Fruit fly (Drosophila melanogaster) whole organism, embryonic: ENCODE data around the gene Kal1.
A peak's percentile ranks its signal among the peaks of the same experiment; 100 is the strongest.

Experiments used
- CG10147 ChIP-seq: fragments of 200-800 bp; sonication (Bioruptor generic); optimal IDR thresholded peaks from 2 replicates; lab custom pipeline; 2019; ENCODE audit warnings: missing biosample characterization, mild to moderate bottlenecking, missing genetic modification characterization, moderate library complexity
- CG10543 ChIP-seq: fragments of 200-800 bp; sonication (Bioruptor generic); optimal IDR thresholded peaks from 3 replicates; lab custom pipeline; 2017; ENCODE audit warnings: missing biosample characterization, mild to moderate bottlenecking, missing genetic modification characterization, moderate library complexity
- CG11456 ChIP-seq: fragments of 200-800 bp; sonication (Bioruptor generic); IDR thresholded peaks from 3 replicates; pipeline ENCODE4 v1.3.6; 2022; ENCODE audit warnings: missing biosample characterization, missing genetic modification characterization
- CG12236 ChIP-seq: fragments of 200-800 bp; sonication (Bioruptor generic); optimal IDR thresholded peaks from 2 replicates; lab custom pipeline; 2016; ENCODE audit warnings: missing biosample characterization, missing genetic modification characterization
- CG13296 ChIP-seq: fragments of 200-800 bp; sonication (Bioruptor generic); optimal IDR thresholded peaks from 3 replicates; lab custom pipeline; 2018; ENCODE audit warnings: missing biosample characterization, mild to moderate bottlenecking, missing genetic modification characterization
- CG13894 ChIP-seq: fragments of 200-800 bp; sonication (Bioruptor generic); optimal IDR thresholded peaks from 3 replicates; lab custom pipeline; 2018; ENCODE audit warnings: missing biosample characterization, mild to moderate bottlenecking, missing genetic modification characterization, moderate library complexity
- CG14014 ChIP-seq: fragments of 200-800 bp; sonication (Bioruptor generic); IDR thresholded peaks from 2 replicates; pipeline ENCODE4 v1.3.6; 2022; ENCODE audit warnings: missing biosample characterization, missing genetic modification characterization
- CG17359 ChIP-seq: fragments of 200-800 bp; sonication (Bioruptor generic); optimal IDR thresholded peaks from 3 replicates; lab custom pipeline; 2018; ENCODE audit warnings: missing biosample characterization, mild to moderate bottlenecking, missing genetic modification characterization, moderate library complexity
- CG17829 ChIP-seq: fragments of 200-800 bp; optimal IDR thresholded peaks from 2 replicates; lab custom pipeline; 2019; ENCODE audit warnings: missing biosample characterization, mild to moderate bottlenecking, missing genetic modification characterization, moderate library complexity
- CG18011 ChIP-seq: fragments of 200-800 bp; sonication (Bioruptor generic); optimal IDR thresholded peaks from 2 replicates; lab custom pipeline; 2017; ENCODE audit warnings: missing biosample characterization, missing genetic modification characterization, mild to moderate bottlenecking, moderate library complexity, missing genotype
- CG2129 ChIP-seq: fragments of 200-800 bp; sonication (Bioruptor generic); IDR thresholded peaks from 2 replicates; pipeline ENCODE4 v1.3.6; 2022; ENCODE audit warnings: missing biosample characterization, missing genetic modification characterization; ENCODE audit not compliant: partially characterized antibody
- CG2678 ChIP-seq: fragments of 200-800 bp; sonication (Bioruptor generic); optimal IDR thresholded peaks from 3 replicates; lab custom pipeline; 2019; ENCODE audit warnings: missing biosample characterization, mild to moderate bottlenecking, missing genetic modification characterization, moderate library complexity
- CG5180 ChIP-seq: fragments of 200-800 bp; sonication (Bioruptor generic); optimal IDR thresholded peaks from 3 replicates; lab custom pipeline; 2017; ENCODE audit warnings: missing biosample characterization, missing genetic modification characterization, mild to moderate bottlenecking, moderate library complexity, missing genetic modification reagents
- CG7839 ChIP-seq: fragments of 200-800 bp; sonication (Bioruptor generic); optimal IDR thresholded peaks from 3 replicates; lab custom pipeline; 2018; ENCODE audit warnings: missing biosample characterization, mild to moderate bottlenecking, missing genetic modification characterization, moderate library complexity
- CG8290 ChIP-seq, 3 experiments: fragments of 200-800 bp; sonication (Bioruptor generic); optimal IDR thresholded peaks; 2 replicates each; lab custom pipeline; 2016 to 2019; ENCODE audit warnings: missing biosample characterization in 3 of 3, missing genetic modification characterization in 3 of 3, mild to moderate bottlenecking in 2 of 3, moderate library complexity in 1 of 3
- CG9876 ChIP-seq: fragments of 200-800 bp; sonication (Bioruptor generic); optimal IDR thresholded peaks from 2 replicates; lab custom pipeline; 2016; ENCODE audit warnings: missing biosample characterization, missing genetic modification characterization
- Dp ChIP-seq: fragments of 200-800 bp; sonication (Bioruptor generic); optimal IDR thresholded peaks from 2 replicates; lab custom pipeline; 2018; ENCODE audit warnings: missing biosample characterization, mild to moderate bottlenecking, missing genetic modification characterization, moderate library complexity
- Eip74EF ChIP-seq, 2 experiments: fragments of 200-800 bp in 1 of 2; fragments of >200 bp in 1 of 2; sonication (Bioruptor generic) in 1 of 2; optimal IDR thresholded peaks; 2 replicates each; lab custom pipeline; 2017 to 2019; ENCODE audit warnings: missing biosample characterization in 2 of 2, missing genetic modification characterization in 2 of 2, mild to moderate bottlenecking in 1 of 2, moderate library complexity in 1 of 2
- Ets65A ChIP-seq: fragments of 200-800 bp; sonication (Bioruptor generic); peaks from one replicate; lab custom pipeline; 2016; ENCODE audit warnings: missing biosample characterization, missing genetic modification characterization
- Ets97D ChIP-seq: fragments of 200-800 bp; sonication (Bioruptor generic); optimal IDR thresholded peaks from 3 replicates; lab custom pipeline; 2016; ENCODE audit warnings: missing biosample characterization, missing genetic modification characterization
- Fer1 ChIP-seq: fragments of 200-800 bp; sonication (Bioruptor generic); optimal IDR thresholded peaks from 2 replicates; lab custom pipeline; 2017; ENCODE audit warnings: missing biosample characterization, mild to moderate bottlenecking, missing genetic modification characterization
- Fer3 ChIP-seq: fragments of 200-800 bp; sonication (Bioruptor generic); optimal IDR thresholded peaks from 2 replicates; lab custom pipeline; 2018; ENCODE audit warnings: missing biosample characterization, mild to moderate bottlenecking, missing genetic modification characterization, moderate library complexity
- Gsc ChIP-seq: fragments of 200-800 bp; sonication (Bioruptor generic); IDR thresholded peaks from 2 replicates; pipeline ENCODE4 v1.3.6; 2022; ENCODE audit warnings: missing biosample characterization, missing genetic modification characterization
- HmgD ChIP-seq: fragments of 200-800 bp; sonication (Bioruptor generic); optimal IDR thresholded peaks from 3 replicates; lab custom pipeline; 2016; ENCODE audit warnings: missing biosample characterization, missing genetic modification characterization
- Hmr ChIP-seq: fragments of 200-800 bp; sonication (Bioruptor generic); optimal IDR thresholded peaks from 3 replicates; lab custom pipeline; 2017; ENCODE audit warnings: mild to moderate bottlenecking, missing biosample characterization, missing genetic modification reagents, missing genetic modification characterization
- MBD-R2 ChIP-seq: fragments of 200-800 bp; sonication (Bioruptor generic); IDR thresholded peaks from 2 replicates; pipeline ENCODE4 v1.3.6; 2022; ENCODE audit warnings: missing biosample characterization, missing genetic modification characterization
- Meics ChIP-seq: fragments of 200-800 bp; sonication (Bioruptor generic); optimal IDR thresholded peaks from 2 replicates; lab custom pipeline; 2017; ENCODE audit warnings: missing biosample characterization, mild to moderate bottlenecking, missing genetic modification characterization
- Nf-YA ChIP-seq: fragments of 200-800 bp; sonication (Bioruptor generic); IDR thresholded peaks from 2 replicates; pipeline ENCODE4 v1.3.6; 2022; ENCODE audit warnings: missing biosample characterization, missing genetic modification characterization
- Rfx ChIP-seq: fragments of 200-800 bp; sonication (Bioruptor generic); IDR thresholded peaks from 2 replicates; pipeline ENCODE4 v1.3.6; 2022; ENCODE audit warnings: missing biosample characterization, missing genetic modification characterization
- TFAM ChIP-seq: fragments of 200-800 bp; sonication (Bioruptor generic); optimal IDR thresholded peaks from 2 replicates; lab custom pipeline; 2017; ENCODE audit warnings: missing biosample characterization, missing genetic modification characterization, inconsistent platforms
- bcd ChIP-seq: fragments of 200-800 bp; sonication (Bioruptor generic); optimal IDR thresholded peaks from 2 replicates; lab custom pipeline; 2017; ENCODE audit warnings: missing biosample characterization, mild to moderate bottlenecking, missing genetic modification characterization
- cas ChIP-seq: fragments of 200-800 bp; sonication (Bioruptor generic); IDR thresholded peaks from 2 replicates; pipeline ENCODE4 v1.3.6; 2022; ENCODE audit warnings: missing biosample characterization, missing genetic modification characterization
- caup ChIP-seq: fragments of 200-800 bp; sonication (Bioruptor generic); optimal IDR thresholded peaks from 3 replicates; lab custom pipeline; 2017; ENCODE audit warnings: missing biosample characterization, mild to moderate bottlenecking, missing genetic modification characterization, moderate library complexity; ENCODE audit not compliant: severe bottlenecking
- chinmo ChIP-seq: fragments of 200-800 bp; sonication (Bioruptor generic); IDR thresholded peaks from 4 replicates; pipeline ENCODE4 v1.3.6; 2022; ENCODE audit warnings: missing biosample characterization, missing genetic modification characterization; ENCODE audit not compliant: partially characterized antibody
- ci ChIP-seq: fragments of 200-800 bp; sonication (Bioruptor generic); IDR thresholded peaks from 3 replicates; pipeline ENCODE4 v1.3.6; 2022; ENCODE audit warnings: missing biosample characterization, missing genetic modification characterization
- corto ChIP-seq: fragments of 200-800 bp; sonication (Bioruptor generic); optimal IDR thresholded peaks from 2 replicates; lab custom pipeline; 2016; ENCODE audit warnings: missing biosample characterization, mild to moderate bottlenecking, missing genetic modification characterization, moderate library complexity
- dati ChIP-seq: fragments of 200-800 bp; sonication (Bioruptor generic); IDR thresholded peaks from 2 replicates; pipeline ENCODE4 v1.3.6; 2022; ENCODE audit warnings: missing biosample characterization, missing genetic modification characterization
- ewg ChIP-seq: fragments of 200-800 bp; sonication (Bioruptor generic); optimal IDR thresholded peaks from 3 replicates; lab custom pipeline; 2017; ENCODE audit warnings: mild to moderate bottlenecking, missing biosample characterization, missing genetic modification reagents, missing genetic modification characterization
- exex ChIP-seq: fragments of 200-800 bp; sonication (Bioruptor generic); optimal IDR thresholded peaks from 4 replicates; lab custom pipeline; 2018; ENCODE audit warnings: missing biosample characterization, mild to moderate bottlenecking, missing genetic modification characterization, moderate library complexity
- grn ChIP-seq: fragments of 200-800 bp; sonication (Bioruptor generic); optimal IDR thresholded peaks from 3 replicates; lab custom pipeline; 2017; ENCODE audit warnings: missing biosample characterization, missing genetic modification characterization
- kay ChIP-seq: fragments of 200-800 bp; sonication (Bioruptor generic); optimal IDR thresholded peaks from 2 replicates; lab custom pipeline; 2016; ENCODE audit warnings: missing biosample characterization, missing genetic modification characterization
- lab ChIP-seq: fragments of 200-800 bp; sonication (Bioruptor generic); optimal IDR thresholded peaks from 3 replicates; lab custom pipeline; 2017; ENCODE audit warnings: missing biosample characterization, missing genetic modification characterization, mild to moderate bottlenecking, moderate library complexity, missing genetic modification reagents
- mirr ChIP-seq: fragments of 200-800 bp; sonication (Bioruptor generic); optimal IDR thresholded peaks from 3 replicates; lab custom pipeline; 2018; ENCODE audit warnings: missing biosample characterization, mild to moderate bottlenecking, missing genetic modification characterization
- row ChIP-seq: fragments of 200-800 bp; sonication (Bioruptor generic); IDR thresholded peaks from 3 replicates; pipeline ENCODE4 v1.3.6; 2022; ENCODE audit warnings: missing biosample characterization, missing genetic modification characterization
- sob ChIP-seq: fragments of 200-800 bp; sonication (Bioruptor generic); IDR thresholded peaks from 2 replicates; pipeline ENCODE4 v1.3.6; 2022; ENCODE audit warnings: missing biosample characterization, missing genetic modification characterization
- sug ChIP-seq: fragments of 200-800 bp; optimal IDR thresholded peaks from 2 replicates; lab custom pipeline; 2019; ENCODE audit warnings: missing biosample characterization, mild to moderate bottlenecking, missing genetic modification characterization, moderate library complexity
- tgo ChIP-seq: fragments of 200-800 bp; sonication (Bioruptor generic); IDR thresholded peaks from 3 replicates; pipeline ENCODE4 v1.3.6; 2022; ENCODE audit warnings: missing biosample characterization, missing genetic modification characterization
- tup ChIP-seq: fragments of 200-800 bp; sonication (Bioruptor generic); optimal IDR thresholded peaks from 2 replicates; lab custom pipeline; 2016; ENCODE audit warnings: missing biosample characterization, mild to moderate bottlenecking, missing genetic modification characterization, moderate library complexity
- wdn ChIP-seq: fragments of 200-800 bp; sonication (Bioruptor generic); IDR thresholded peaks from 2 replicates; pipeline ENCODE4 v1.3.6; 2022; ENCODE audit warnings: missing biosample characterization, missing genetic modification characterization
- wek ChIP-seq: fragments of 200-800 bp; sonication (Bioruptor generic); optimal IDR thresholded peaks from 3 replicates; lab custom pipeline; 2018; ENCODE audit warnings: missing biosample characterization, mild to moderate bottlenecking, missing genetic modification characterization, moderate library complexity

Gene Kal1

DNA sequence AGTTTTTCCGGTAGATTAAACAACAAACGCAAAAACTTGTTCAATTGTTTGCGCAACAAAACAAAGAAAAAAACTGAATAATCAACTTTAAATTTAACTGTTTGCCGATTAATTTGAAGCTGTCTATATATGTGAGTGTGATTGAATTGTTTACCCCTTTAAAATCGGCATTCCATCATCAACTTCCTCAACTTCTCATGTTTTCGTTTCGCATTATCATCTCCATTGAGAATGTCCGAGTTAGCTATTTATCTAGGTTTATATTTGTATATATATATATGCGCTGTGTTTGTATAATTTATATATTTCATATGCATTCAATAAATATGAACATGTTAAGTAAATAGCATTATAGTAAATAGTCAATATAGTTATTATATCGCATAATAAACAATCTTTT, 38.8 kb upstream of the Kal1 start (continued):
- TF ChIP-seq Rfx (GFP tag; lab: Robert Waterston, UW), result peak; percentile 50; the same call in 1 of the 2 replicates
- no peak for TF ChIP-seq cas (GFP tag; lab: Robert Waterston, UW)
- TF ChIP-seq CG13296 (GFP tag; lab: Kevin White, UChicago), result peak; percentile 52
- TF ChIP-seq HmgD (GFP tag; lab: Kevin White, UChicago), result no peak
- no peak for TF ChIP-seq dati (GFP tag; lab: Robert Waterston, UW)
- TF ChIP-seq row (GFP tag; lab: Robert Waterston, UW), result no peak
- TF ChIP-seq Ets65A, result no peak
- no peak for TF ChIP-seq mirr (GFP tag; lab: Kevin White, UChicago)
- TF ChIP-seq CG14014, result peak; percentile 15; the same call in 1 of the 2 replicates
- no peak for TF ChIP-seq Nf-YA (GFP tag; lab: Robert Waterston, UW)
- no peak for TF ChIP-seq CG18011 (GFP tag; lab: Kevin White, UChicago)
- TF ChIP-seq Eip74EF (GFP tag; optimal IDR thresholded peaks at IDR 0.05; lab: Kevin White, UChicago), result peak in 1 of 2 experiments; percentile 77
- peak; percentile 66 for TF ChIP-seq CG2678 (tag; lab: Kevin White, UChicago)
- TF ChIP-seq Ets97D (GFP tag; lab: Kevin White, UChicago), result no peak
- TF ChIP-seq CG2129 (GFP tag; lab: Robert Waterston, UW), result no peak
- peak; percentile 15 for TF ChIP-seq CG17359 (tag; lab: Kevin White, UChicago)
- no peak for TF ChIP-seq tup (GFP tag; lab: Kevin White, UChicago)
- TF ChIP-seq CG10543 (GFP tag; lab: Kevin White, UChicago), result peak; percentile 32
- TF ChIP-seq corto (GFP tag; lab: Kevin White, UChicago), result no peak
- TF ChIP-seq Fer1 (GFP tag; lab: Kevin White, UChicago), result peak; percentile 50
- no peak for TF ChIP-seq ci
- no peak for TF ChIP-seq ewg (GFP tag; lab: Kevin White, UChicago)
- TF ChIP-seq wdn (GFP tag; lab: Robert Waterston, UW), result no peak
- TF ChIP-seq Dp, result no peak
- no peak for TF ChIP-seq CG10147
- TF ChIP-seq Hmr (GFP tag; lab: Kevin White, UChicago), result peak; percentile 65
- TF ChIP-seq caup (GFP tag; lab: Kevin White, UChicago), result peak; percentile 42
- TF ChIP-seq Meics, result peak; percentile 29
- TF ChIP-seq CG7839 (tag; lab: Kevin White, UChicago), result no peak
- TF ChIP-seq CG17829 (tag; lab: Kevin White, UChicago), result no peak
- TF ChIP-seq kay (GFP tag; lab: Kevin White, UChicago), result no peak
- peak; percentile 23 for TF ChIP-seq sug
- TF ChIP-seq Fer3, result peak; percentile 43
- TF ChIP-seq exex (tag; lab: Kevin White, UChicago), result peak; percentile 11
- TF ChIP-seq Gsc (GFP tag; lab: Robert Waterston, UW), result no peak
- no peak for TF ChIP-seq CG5180 (GFP tag; lab: Kevin White, UChicago)
- TF ChIP-seq wek (GFP tag; lab: Kevin White, UChicago), result no peak
- TF ChIP-seq CG13894 (tag; lab: Kevin White, UChicago), result peak; percentile 49
- TF ChIP-seq CG12236, result no peak
- no peak for TF ChIP-seq chinmo (GFP tag; lab: Robert Waterston, UW)
- no peak for TF ChIP-seq tgo (GFP tag; lab: Robert Waterston, UW)
- no peak for TF ChIP-seq MBD-R2 (GFP tag; lab: Robert Waterston, UW)
- TF ChIP-seq bcd, result no peak
- TF ChIP-seq sob (GFP tag; lab: Robert Waterston, UW), result no peak
- TF ChIP-seq lab (GFP tag; lab: Kevin White, UChicago), result peak; percentile 46
- no peak for TF ChIP-seq TFAM (GFP tag; lab: Kevin White, UChicago)
- no peak for TF ChIP-seq CG8290 (GFP tag; optimal IDR thresholded peaks at IDR 0.05; lab: Kevin White, UChicago)
- no peak for TF ChIP-seq CG8290 (tag; optimal IDR thresholded peaks at IDR 0.05; lab: Kevin White, UChicago)
- no peak for TF ChIP-seq CG9876 (GFP tag; lab: Kevin White, UChicago)
- no peak for TF ChIP-seq CG11456 (GFP tag; lab: Robert Waterston, UW)
- no peak for TF ChIP-seq grn (GFP tag; lab: Kevin White, UChicago)
